Worm (Caenorhabditis elegans) whole organism, L2 larva: ENCODE results near the gene F44G4.1.

Experiments used
- C34F6.9 ChIP-seq: fragments of 150-350 bp; optimal IDR thresholded peaks from 2 replicates; lab custom pipeline; 2014; ENCODE audit warnings: missing biosample characterization, missing genetic modification characterization
- F13H6.1 ChIP-seq: sonication (generic microtip); optimal IDR thresholded peaks from 2 replicates; lab custom pipeline; 2016; ENCODE audit warnings: missing genetic modification characterization, missing compliant biosample characterization
- Y55F3AM.14 ChIP-seq: fragments of 200-800 bp; sonication (Bioruptor generic); optimal IDR thresholded peaks from 2 replicates; lab custom pipeline; 2018; ENCODE audit warnings: mild to moderate bottlenecking, missing genetic modification characterization, missing compliant biosample characterization
- ZK546.5 ChIP-seq: sonication (generic microtip); optimal IDR thresholded peaks from 2 replicates; lab custom pipeline; 2017; ENCODE audit warnings: missing biosample characterization, missing genetic modification characterization
- ama-1 ChIP-seq: fragments of 150-350 bp; optimal IDR thresholded peaks from 2 replicates; lab custom pipeline; 2018; ENCODE audit warnings: inconsistent platforms
- blmp-1 ChIP-seq: sonication (generic microtip); optimal IDR thresholded peaks from 2 replicates; lab custom pipeline; 2017; ENCODE audit warnings: missing genetic modification characterization, mild to moderate bottlenecking, missing compliant biosample characterization, antibody characterized with exemption, moderate library complexity; ENCODE audit not compliant: insufficient read depth
- ceh-16 ChIP-seq: fragments of 150-350 bp; optimal IDR thresholded peaks from 2 replicates; lab custom pipeline; 2014; ENCODE audit warnings: missing biosample characterization, missing genetic modification characterization
- ceh-82 ChIP-seq: fragments of 150-350 bp; optimal IDR thresholded peaks from 2 replicates; lab custom pipeline; 2014; ENCODE audit warnings: missing biosample characterization, missing genetic modification characterization
- crh-2 ChIP-seq: sonication (generic microtip); optimal IDR thresholded peaks from 2 replicates; lab custom pipeline; 2017; ENCODE audit warnings: missing biosample characterization, missing genetic modification characterization
- egl-27 ChIP-seq: sonication (generic microtip); optimal IDR thresholded peaks from 3 replicates; lab custom pipeline; 2017; ENCODE audit warnings: missing biosample characterization, missing genetic modification reagents, missing genetic modification characterization
- elt-1 ChIP-seq: fragments of 150-350 bp; optimal IDR thresholded peaks from 2 replicates; lab custom pipeline; 2014; ENCODE audit warnings: missing biosample characterization, missing genetic modification characterization
- elt-3 ChIP-seq: sonication (generic microtip); optimal IDR thresholded peaks from 2 replicates; lab custom pipeline; 2017; ENCODE audit warnings: missing biosample characterization, missing genetic modification characterization
- fos-1 ChIP-seq: fragments of 150-350 bp; optimal IDR thresholded peaks from 2 replicates; lab custom pipeline; 2014; ENCODE audit warnings: missing biosample characterization, missing genetic modification characterization
- lin-11 ChIP-seq: fragments of 150-350 bp; sonication (generic microtip); optimal IDR thresholded peaks from 2 replicates; lab custom pipeline; 2014; ENCODE audit warnings: missing biosample characterization, missing genetic modification characterization, inconsistent platforms, mixed read lengths
- lin-13 ChIP-seq: fragments of 150-350 bp; optimal IDR thresholded peaks from 2 replicates; lab custom pipeline; 2014; ENCODE audit warnings: missing biosample characterization, missing genetic modification reagents, missing genetic modification characterization
- lsy-2 ChIP-seq, 2 experiments: fragments of 150-350 bp in 1 of 2; sonication (generic microtip) in 1 of 2; optimal IDR thresholded peaks; 2 replicates each; lab custom pipeline; 2014 to 2017; ENCODE audit warnings: missing biosample characterization in 2 of 2, missing genetic modification characterization in 2 of 2
- mbf-1 ChIP-seq: sonication (generic microtip); optimal IDR thresholded peaks from 2 replicates; lab custom pipeline; 2017; ENCODE audit warnings: missing biosample characterization, missing genetic modification characterization
- mdl-1 ChIP-seq, 2 experiments: fragments of 150-350 bp in 1 of 2; sonication (generic microtip) in 1 of 2; optimal IDR thresholded peaks; 2 replicates each; lab custom pipeline; 2017; ENCODE audit warnings: missing biosample characterization in 2 of 2, missing genetic modification characterization in 2 of 2
- nhr-10 ChIP-seq: sonication (generic microtip); optimal IDR thresholded peaks from 2 replicates; lab custom pipeline; 2017; ENCODE audit warnings: missing biosample characterization, missing genetic modification characterization
- nhr-11 ChIP-seq: fragments of 150-350 bp; optimal IDR thresholded peaks from 2 replicates; lab custom pipeline; 2014; ENCODE audit warnings: missing biosample characterization, missing genetic modification characterization
- nhr-129 ChIP-seq: fragments of 150-350 bp; optimal IDR thresholded peaks from 2 replicates; lab custom pipeline; 2014; ENCODE audit warnings: missing biosample characterization, missing genetic modification characterization
- nhr-21 ChIP-seq: fragments of 150-350 bp; optimal IDR thresholded peaks from 2 replicates; lab custom pipeline; 2014; ENCODE audit warnings: missing biosample characterization, missing genetic modification characterization
- nhr-23 ChIP-seq: fragments of 150-350 bp; optimal IDR thresholded peaks from 2 replicates; lab custom pipeline; 2014; ENCODE audit warnings: missing biosample characterization, missing genetic modification reagents, missing genetic modification characterization
- nhr-237 ChIP-seq: fragments of 150-350 bp; optimal IDR thresholded peaks from 2 replicates; lab custom pipeline; 2014; ENCODE audit warnings: missing biosample characterization, missing genetic modification characterization
- nhr-25 ChIP-seq: fragments of 150-350 bp; sonication (generic microtip); optimal IDR thresholded peaks from 3 replicates; lab custom pipeline; 2014; ENCODE audit warnings: missing biosample characterization, missing genetic modification characterization
- nhr-77 ChIP-seq: fragments of 150-350 bp; optimal IDR thresholded peaks from 2 replicates; lab custom pipeline; 2014; ENCODE audit warnings: missing biosample characterization, missing genetic modification characterization
- sem-4 ChIP-seq: fragments of 150-350 bp; optimal IDR thresholded peaks from 2 replicates; lab custom pipeline; 2014; ENCODE audit warnings: missing biosample characterization, missing genetic modification reagents, missing genetic modification characterization
- skn-1 ChIP-seq: sonication (generic microtip); optimal IDR thresholded peaks from 2 replicates; lab custom pipeline; 2017; ENCODE audit warnings: missing biosample characterization, missing genetic modification characterization
- sma-3 ChIP-seq: sonication (generic microtip); optimal IDR thresholded peaks from 2 replicates; lab custom pipeline; 2016; ENCODE audit warnings: missing genetic modification reagents, missing genetic modification characterization, missing compliant biosample characterization
- sma-9 ChIP-seq, 2 experiments: fragments of 150-350 bp in 1 of 2; sonication (generic microtip) in 1 of 2; optimal IDR thresholded peaks; 2 replicates each; lab custom pipeline; 2014 to 2016; ENCODE audit warnings: missing genetic modification characterization in 2 of 2, mild to moderate bottlenecking in 1 of 2, missing biosample characterization in 1 of 2, missing compliant biosample characterization in 1 of 2, missing genetic modification reagents in 1 of 2, moderate library complexity in 1 of 2
- zag-1 ChIP-seq: fragments of 150-350 bp; optimal IDR thresholded peaks from 2 replicates; lab custom pipeline; 2014; ENCODE audit warnings: missing biosample characterization, missing genetic modification characterization
- ztf-1 ChIP-seq: fragments of 200-800 bp; sonication (Bioruptor generic); conservative IDR thresholded peaks from 2 replicates; pipeline ENCODE4 v1.3.6; 2022; ENCODE audit warnings: missing genetic modification characterization, missing compliant biosample characterization
- ztf-4 ChIP-seq: fragments of 150-350 bp; optimal IDR thresholded peaks from 2 replicates; lab custom pipeline; 2014; ENCODE audit warnings: missing biosample characterization, missing genetic modification characterization

Gene F44G4.1

ce11 chrII:9029218-9029672, 34.8 kb downstream of the F44G4.1 start, which contains the start of gene F37B12.1:
F37B12.1 (minus strand) TSS chrII:9029268.
- TF ChIP-seq ZK546.5 (no peak), skn-1 (tag; lab: Kevin White, UChicago) (no peak), nhr-237 (no peak), lin-11 (tag; lab: Kevin White, UChicago) (no peak), nhr-11 (no peak), elt-1 (tag; lab: Kevin White, UChicago) (no peak), ceh-82 (no peak), nhr-25 (tag; lab: Kevin White, UChicago) (no peak), nhr-21 (no peak), ztf-4 (tag; lab: Kevin White, UChicago) (no peak)
- TF ChIP-seq, all 48 proteins: peak for 0

ce11 chrII:9031891-9032290, 37.5 kb downstream of the F44G4.1 start:
- peak; percentile 10 for TF ChIP-seq fos-1 (tag; lab: Kevin White, UChicago)
- peak; percentile 36 for TF ChIP-seq sma-9 (GFP tag; optimal IDR thresholded peaks at IDR 0.05; lab: Kevin White, UChicago)
- no peak for TF ChIP-seq sma-9 (tag; optimal IDR thresholded peaks at IDR 0.05; lab: Kevin White, UChicago)
- TF ChIP-seq nhr-21 = peak; percentile 47
- TF ChIP-seq nhr-237 = no peak
- no peak for TF ChIP-seq ceh-82
- peak; percentile 30 for TF ChIP-seq nhr-129 (tag; lab: Kevin White, UChicago)
- TF ChIP-seq sma-3 (GFP tag; lab: Kevin White, UChicago) = peak; percentile 77
- TF ChIP-seq, all 48 proteins: peak for 5

- TF ChIP-seq C34F6.9 (tag; lab: Kevin White, UChicago) = no peak
- no peak for TF ChIP-seq nhr-77 (tag; lab: Kevin White, UChicago)
- TF ChIP-seq sma-3 (GFP tag; lab: Kevin White, UChicago) = peak; percentile 12
- TF ChIP-seq egl-27 (tag; lab: Kevin White, UChicago) = peak; percentile 52
- no peak for TF ChIP-seq mbf-1
- TF ChIP-seq zag-1 = no peak
- no peak for TF ChIP-seq lsy-2 (tag; optimal IDR thresholded peaks at IDR 0.05; lab: Kevin White, UChicago)
- no peak for TF ChIP-seq blmp-1 (tag; lab: Kevin White, UChicago)
- no peak for TF ChIP-seq mdl-1 (tag; optimal IDR thresholded peaks at IDR 0.05; lab: Kevin White, UChicago)
- no peak for TF ChIP-seq nhr-23 (tag; lab: Kevin White, UChicago)
- TF ChIP-seq sma-9 (GFP tag; optimal IDR thresholded peaks at IDR 0.05; lab: Kevin White, UChicago) = no peak
- no peak for TF ChIP-seq sma-9 (tag; optimal IDR thresholded peaks at IDR 0.05; lab: Kevin White, UChicago)
- no peak for TF ChIP-seq lin-13 (GFP tag; lab: Kevin White, UChicago)
- TF ChIP-seq nhr-21 = peak; percentile 81
Measured at ce11 chrII:9033034-9033433, 38.6 kb downstream of the F44G4.1 start.

DNA sequence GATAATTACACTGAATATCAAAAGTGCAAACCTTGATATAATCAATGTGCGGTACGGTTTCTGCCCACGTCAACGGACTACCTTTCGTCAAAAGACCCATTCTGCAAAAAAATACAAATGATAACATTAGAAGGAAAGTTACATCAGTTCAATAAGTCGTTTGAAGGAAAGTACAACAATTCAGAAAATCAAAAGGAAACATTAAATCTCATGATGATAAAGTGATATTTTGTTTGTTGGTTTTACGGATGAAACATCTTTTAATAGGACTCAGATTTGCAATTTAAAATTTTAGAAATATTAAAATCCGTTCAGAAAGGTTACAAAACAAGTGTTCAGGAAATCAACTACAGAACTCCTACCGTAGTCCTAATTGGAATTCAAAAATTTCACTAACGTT, 43.8 kb downstream of the F44G4.1 start, which contains the start of gene gcs-1:
Gene gcs-1, minus strand, starts transcription at position 101 of the 400 bp plus-strand sequence.
- TF ChIP-seq elt-1 (tag; lab: Kevin White, UChicago) = no peak
- no peak for TF ChIP-seq ZK546.5
- TF ChIP-seq ceh-16 (tag; lab: Kevin White, UChicago) = no peak
- TF ChIP-seq nhr-77 (tag; lab: Kevin White, UChicago) = no peak

DNA sequence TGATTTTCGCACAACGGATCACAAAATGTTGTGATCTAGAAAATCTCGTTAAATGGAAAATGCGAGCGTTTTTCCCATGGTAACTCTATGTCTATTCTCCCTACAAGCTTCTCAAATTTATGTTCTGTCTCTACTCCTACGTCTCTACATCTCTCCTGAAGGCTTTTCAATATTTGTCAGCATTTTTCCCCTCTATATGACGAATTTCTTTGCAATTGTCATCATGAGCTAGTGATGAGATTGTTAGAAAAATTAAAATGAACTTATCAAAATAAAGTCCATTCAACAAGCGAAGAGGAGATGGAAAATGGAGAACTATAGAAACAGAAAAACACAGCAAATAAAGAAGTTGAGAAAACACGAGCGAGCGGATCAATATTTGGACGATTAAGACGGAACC, 44.3 kb downstream of the F44G4.1 start:
- TF ChIP-seq ztf-1 (GFP tag; lab: Robert Waterston, UW) (no peak), egl-27 (tag; lab: Kevin White, UChicago) (no peak), F13H6.1 (tag; lab: Kevin White, UChicago) (no peak), crh-2 (tag; lab: Kevin White, UChicago) (no peak), nhr-23 (tag; lab: Kevin White, UChicago) (no peak), zag-1 (no peak), nhr-21 (no peak), skn-1 (tag; lab: Kevin White, UChicago) (peak; percentile 94), elt-1 (tag; lab: Kevin White, UChicago) (no peak), fos-1 (tag; lab: Kevin White, UChicago) (peak; percentile 15), Y55F3AM.14 (GFP tag; lab: Kevin White, UChicago) (no peak), sem-4 (tag; lab: Kevin White, UChicago) (no peak), mdl-1 (tag; optimal IDR thresholded peaks at IDR 0.05; lab: Kevin White, UChicago) (no peak), ceh-82 (no peak), blmp-1 (tag; lab: Kevin White, UChicago) (no peak)

DNA sequence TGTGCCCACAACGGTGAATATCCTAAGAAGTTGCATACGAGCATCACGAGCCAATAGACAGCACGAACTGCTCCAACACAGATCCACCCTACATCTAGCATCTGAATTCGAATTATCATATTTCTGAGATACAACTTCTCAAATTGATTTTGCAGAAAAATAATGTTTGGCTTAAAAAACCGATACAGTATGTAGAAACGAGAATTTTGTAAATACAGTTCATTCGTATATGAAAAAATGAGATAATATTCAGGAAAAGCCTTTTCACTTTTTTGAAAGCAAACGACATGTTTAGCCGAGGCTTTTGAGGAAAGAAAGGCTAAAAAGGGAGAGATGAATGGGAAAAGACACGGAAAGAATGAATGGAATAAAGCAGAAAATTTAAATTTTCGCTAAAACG, 46.9 kb downstream of the F44G4.1 start, which contains the start of gene F37B12.3:
Gene F37B12.3, minus strand, starts transcription at position 101 of the 400 bp plus-strand sequence.
- no peak for TF ChIP-seq nhr-10 (tag; lab: Kevin White, UChicago)
- TF ChIP-seq mbf-1 = no peak
- no peak for TF ChIP-seq nhr-129 (tag; lab: Kevin White, UChicago)
- no peak for TF ChIP-seq elt-3 (tag; lab: Kevin White, UChicago)
- TF ChIP-seq nhr-237 = no peak
- no peak for TF ChIP-seq ceh-82
- no peak for TF ChIP-seq ama-1
- TF ChIP-seq sma-3 (GFP tag; lab: Kevin White, UChicago) = no peak
- TF ChIP-seq, all 48 proteins: peak for 0
